Worm (Caenorhabditis elegans) whole organism, L2 larva: Measurements from ENCODE around the gene unc-36.

Experiments used
- C34F6.9 ChIP-seq: fragments of 150-350 bp; optimal IDR thresholded peaks from 2 replicates; lab custom pipeline; 2014; ENCODE audit warnings: missing biosample characterization, missing genetic modification characterization
- F13H6.1 ChIP-seq: sonication (generic microtip); optimal IDR thresholded peaks from 2 replicates; lab custom pipeline; 2016; ENCODE audit warnings: missing genetic modification characterization, missing compliant biosample characterization
- R02D3.7 ChIP-seq: fragments of 150-350 bp; optimal IDR thresholded peaks from 2 replicates; lab custom pipeline; 2014; ENCODE audit warnings: missing biosample characterization, missing genetic modification characterization
- ZK546.5 ChIP-seq: sonication (generic microtip); optimal IDR thresholded peaks from 2 replicates; lab custom pipeline; 2017; ENCODE audit warnings: missing biosample characterization, missing genetic modification characterization
- ama-1 ChIP-seq: fragments of 150-350 bp; optimal IDR thresholded peaks from 2 replicates; lab custom pipeline; 2018; ENCODE audit warnings: inconsistent platforms
- blmp-1 ChIP-seq: sonication (generic microtip); optimal IDR thresholded peaks from 2 replicates; lab custom pipeline; 2017; ENCODE audit warnings: missing genetic modification characterization, mild to moderate bottlenecking, missing compliant biosample characterization, antibody characterized with exemption, moderate library complexity; ENCODE audit not compliant: insufficient read depth
- ceh-16 ChIP-seq: fragments of 150-350 bp; optimal IDR thresholded peaks from 2 replicates; lab custom pipeline; 2014; ENCODE audit warnings: missing biosample characterization, missing genetic modification characterization
- ceh-82 ChIP-seq: fragments of 150-350 bp; optimal IDR thresholded peaks from 2 replicates; lab custom pipeline; 2014; ENCODE audit warnings: missing biosample characterization, missing genetic modification characterization
- crh-2 ChIP-seq: sonication (generic microtip); optimal IDR thresholded peaks from 2 replicates; lab custom pipeline; 2017; ENCODE audit warnings: missing biosample characterization, missing genetic modification characterization
- egl-27 ChIP-seq: sonication (generic microtip); optimal IDR thresholded peaks from 3 replicates; lab custom pipeline; 2017; ENCODE audit warnings: missing biosample characterization, missing genetic modification reagents, missing genetic modification characterization
- elt-1 ChIP-seq: fragments of 150-350 bp; optimal IDR thresholded peaks from 2 replicates; lab custom pipeline; 2014; ENCODE audit warnings: missing biosample characterization, missing genetic modification characterization
- lin-11 ChIP-seq: fragments of 150-350 bp; sonication (generic microtip); optimal IDR thresholded peaks from 2 replicates; lab custom pipeline; 2014; ENCODE audit warnings: missing biosample characterization, missing genetic modification characterization, inconsistent platforms, mixed read lengths
- lin-13 ChIP-seq: fragments of 150-350 bp; optimal IDR thresholded peaks from 2 replicates; lab custom pipeline; 2014; ENCODE audit warnings: missing biosample characterization, missing genetic modification reagents, missing genetic modification characterization
- lin-39 ChIP-seq: fragments of 150-350 bp; optimal IDR thresholded peaks from 2 replicates; lab custom pipeline; 2014; ENCODE audit warnings: missing biosample characterization, missing genetic modification reagents, missing genetic modification characterization
- mab-5 ChIP-seq: fragments of 150-350 bp; optimal IDR thresholded peaks from 2 replicates; lab custom pipeline; 2014; ENCODE audit warnings: missing biosample characterization, missing genetic modification characterization
- mbf-1 ChIP-seq: sonication (generic microtip); optimal IDR thresholded peaks from 2 replicates; lab custom pipeline; 2017; ENCODE audit warnings: missing biosample characterization, missing genetic modification characterization
- nhr-10 ChIP-seq: sonication (generic microtip); optimal IDR thresholded peaks from 2 replicates; lab custom pipeline; 2017; ENCODE audit warnings: missing biosample characterization, missing genetic modification characterization
- nhr-11 ChIP-seq: fragments of 150-350 bp; optimal IDR thresholded peaks from 2 replicates; lab custom pipeline; 2014; ENCODE audit warnings: missing biosample characterization, missing genetic modification characterization
- nhr-12 ChIP-seq: fragments of 150-350 bp; optimal IDR thresholded peaks from 2 replicates; lab custom pipeline; 2014; ENCODE audit warnings: missing biosample characterization, missing genetic modification characterization
- nhr-129 ChIP-seq: fragments of 150-350 bp; optimal IDR thresholded peaks from 2 replicates; lab custom pipeline; 2014; ENCODE audit warnings: missing biosample characterization, missing genetic modification characterization
- nhr-23 ChIP-seq: fragments of 150-350 bp; optimal IDR thresholded peaks from 2 replicates; lab custom pipeline; 2014; ENCODE audit warnings: missing biosample characterization, missing genetic modification reagents, missing genetic modification characterization
- nhr-237 ChIP-seq: fragments of 150-350 bp; optimal IDR thresholded peaks from 2 replicates; lab custom pipeline; 2014; ENCODE audit warnings: missing biosample characterization, missing genetic modification characterization
- nhr-77 ChIP-seq: fragments of 150-350 bp; optimal IDR thresholded peaks from 2 replicates; lab custom pipeline; 2014; ENCODE audit warnings: missing biosample characterization, missing genetic modification characterization
- sem-4 ChIP-seq: fragments of 150-350 bp; optimal IDR thresholded peaks from 2 replicates; lab custom pipeline; 2014; ENCODE audit warnings: missing biosample characterization, missing genetic modification reagents, missing genetic modification characterization
- skn-1 ChIP-seq: sonication (generic microtip); optimal IDR thresholded peaks from 2 replicates; lab custom pipeline; 2017; ENCODE audit warnings: missing biosample characterization, missing genetic modification characterization
- sma-9 ChIP-seq, 2 experiments: fragments of 150-350 bp in 1 of 2; sonication (generic microtip) in 1 of 2; optimal IDR thresholded peaks; 2 replicates each; lab custom pipeline; 2014 to 2016; ENCODE audit warnings: missing genetic modification characterization in 2 of 2, mild to moderate bottlenecking in 1 of 2, missing biosample characterization in 1 of 2, missing compliant biosample characterization in 1 of 2, missing genetic modification reagents in 1 of 2, moderate library complexity in 1 of 2
- snpc-4 ChIP-seq: fragments of 150-350 bp; optimal IDR thresholded peaks from 2 replicates; lab custom pipeline; 2014; ENCODE audit warnings: missing biosample characterization, missing genetic modification characterization
- unc-39 ChIP-seq: fragments of 150-350 bp; optimal IDR thresholded peaks from 2 replicates; lab custom pipeline; 2014; ENCODE audit warnings: missing biosample characterization, missing genetic modification characterization
- unc-55 ChIP-seq: fragments of 150-350 bp; sonication (generic microtip); optimal IDR thresholded peaks from 3 replicates; lab custom pipeline; 2014; ENCODE audit warnings: missing biosample characterization, missing genetic modification reagents, missing genetic modification characterization
- unc-62 ChIP-seq: fragments of 150-350 bp; optimal IDR thresholded peaks from 2 replicates; lab custom pipeline; 2014; ENCODE audit warnings: missing biosample characterization, missing genetic modification reagents, missing genetic modification characterization
- zag-1 ChIP-seq: fragments of 150-350 bp; optimal IDR thresholded peaks from 2 replicates; lab custom pipeline; 2014; ENCODE audit warnings: missing biosample characterization, missing genetic modification characterization
- ztf-1 ChIP-seq: fragments of 200-800 bp; sonication (Bioruptor generic); conservative IDR thresholded peaks from 2 replicates; pipeline ENCODE4 v1.3.6; 2022; ENCODE audit warnings: missing genetic modification characterization, missing compliant biosample characterization
- ztf-4 ChIP-seq: fragments of 150-350 bp; optimal IDR thresholded peaks from 2 replicates; lab custom pipeline; 2014; ENCODE audit warnings: missing biosample characterization, missing genetic modification characterization

Gene unc-36

ce11 chrIII:8199060-8199459, 2.0 kb downstream of the unc-36 start:
- no peak for TF ChIP-seq nhr-237 (tag; lab: Kevin White, UChicago)
- TF ChIP-seq lin-13 (GFP tag; lab: Kevin White, UChicago), result no peak
- no peak for TF ChIP-seq nhr-11 (tag; lab: Kevin White, UChicago)
- TF ChIP-seq ztf-4 (tag; lab: Kevin White, UChicago), result no peak
- TF ChIP-seq unc-62 (GFP tag; lab: Kevin White, UChicago), result no peak
- TF ChIP-seq R02D3.7, result no peak
- TF ChIP-seq nhr-10 (tag; lab: Kevin White, UChicago), result no peak
- no peak for TF ChIP-seq snpc-4
- no peak for TF ChIP-seq unc-55
- no peak for TF ChIP-seq mab-5
- no peak for TF ChIP-seq sem-4 (tag; lab: Kevin White, UChicago)
- TF ChIP-seq sma-9 (GFP tag; optimal IDR thresholded peaks at IDR 0.05; lab: Kevin White, UChicago), result no peak
- no peak for TF ChIP-seq sma-9 (tag; optimal IDR thresholded peaks at IDR 0.05; lab: Kevin White, UChicago)
- no peak for TF ChIP-seq ztf-1 (GFP tag; lab: Robert Waterston, UW)
- TF ChIP-seq ZK546.5 (tag; lab: Kevin White, UChicago), result no peak

ce11 chrIII:8191695-8192094, 9.3 kb downstream of the unc-36 start, which contains the start of gene C50C3.1:
Gene C50C3.1, plus strand, starts transcription at chrIII:8191995.
- TF ChIP-seq ceh-82 (tag; lab: Kevin White, UChicago) (no peak), C34F6.9 (tag; lab: Kevin White, UChicago) (no peak), ZK546.5 (tag; lab: Kevin White, UChicago) (no peak), F13H6.1 (tag; lab: Kevin White, UChicago) (no peak), nhr-237 (tag; lab: Kevin White, UChicago) (no peak), zag-1 (tag; lab: Kevin White, UChicago) (no peak), egl-27 (tag; lab: Kevin White, UChicago) (no peak), ceh-16 (tag; lab: Kevin White, UChicago) (no peak), unc-39 (tag; lab: Kevin White, UChicago) (no peak), ama-1 (lab: Kevin White, UChicago) (no peak), nhr-23 (tag; lab: Kevin White, UChicago) (no peak), crh-2 (tag; lab: Kevin White, UChicago) (no peak)

- TF ChIP-seq mbf-1 (tag; lab: Kevin White, UChicago) (no peak), nhr-129 (no peak), skn-1 (no peak), lin-39 (tag; lab: Kevin White, UChicago) (no peak), ama-1 (lab: Kevin White, UChicago) (no peak), nhr-77 (no peak), ceh-16 (tag; lab: Kevin White, UChicago) (no peak)
Observed at ce11 chrIII:8190505-8190904, 10.5 kb downstream of the unc-36 start, which contains the start of gene C50C3.19. Gene C50C3.19, plus strand, starts transcription at chrIII:8190805.

- TF ChIP-seq ztf-1 (GFP tag; lab: Robert Waterston, UW) (no peak), snpc-4 (no peak), elt-1 (tag; lab: Kevin White, UChicago) (no peak), lin-13 (GFP tag; lab: Kevin White, UChicago) (no peak), skn-1 (no peak), nhr-11 (tag; lab: Kevin White, UChicago) (no peak), nhr-237 (tag; lab: Kevin White, UChicago) (no peak), unc-39 (tag; lab: Kevin White, UChicago) (no peak), zag-1 (tag; lab: Kevin White, UChicago) (no peak), blmp-1 (tag; lab: Kevin White, UChicago) (no peak), nhr-12 (tag; lab: Kevin White, UChicago) (no peak), C34F6.9 (tag; lab: Kevin White, UChicago) (no peak)
- TF ChIP-seq, all 48 proteins: peak for 0
Observed at ce11 chrIII:8185130-8185529, 15.9 kb downstream of the unc-36 start.

ce11 chrIII:8182573-8182972, 18.4 kb downstream of the unc-36 start:
- TF ChIP-seq lin-11 (tag; lab: Kevin White, UChicago) (no peak), mbf-1 (tag; lab: Kevin White, UChicago) (no peak)
